Worm (Caenorhabditis elegans): ENCODE data around the gene his-37.

DNA sequence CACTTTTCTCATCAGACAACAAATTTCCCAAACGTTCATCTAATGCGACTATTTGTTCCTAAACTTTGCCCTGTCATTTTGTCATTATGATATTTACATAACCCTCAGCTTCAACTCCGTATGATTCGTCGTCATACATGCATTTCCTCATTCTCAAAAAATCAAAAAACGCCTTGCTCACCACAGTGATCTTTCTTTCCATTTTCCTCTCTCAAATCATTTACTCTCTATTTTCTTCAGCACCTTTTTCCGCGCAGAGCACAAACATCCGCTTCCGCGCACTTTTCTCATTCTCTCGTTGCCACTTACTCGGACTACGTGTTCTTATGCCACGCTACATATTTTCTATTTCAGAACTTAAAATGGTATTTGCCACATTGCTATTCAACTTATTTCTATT, 30.1 kb downstream of the his-37 start, which contains the start of gene F25B3.2:
- TF ChIP-seq ama-1 (optimal IDR thresholded peaks at IDR 0.05) (no peak), ama-1 (GFP tag; optimal IDR thresholded peaks at IDR 0.05) (no peak), F49E8.2 (tag; optimal IDR thresholded peaks at IDR 0.05; ENCODE audit: insufficient read depth) (no peak), nfya-1 (tag; optimal IDR thresholded peaks at IDR 0.05; ENCODE audit: borderline replicate concordance, insufficient read depth) (no peak), pha-4 (tag; optimal IDR thresholded peaks at IDR 0.05) (no peak), ztf-3 (GFP tag; optimal IDR thresholded peaks at IDR 0.05) (no peak), dpl-1 (GFP tag; optimal IDR thresholded peaks at IDR 0.05) (no peak), akir-1 (GFP tag; optimal IDR thresholded peaks at IDR 0.05) (no peak), mel-28 (tag; optimal IDR thresholded peaks at IDR 0.05; ENCODE audit: borderline replicate concordance) (no peak), xnd-1 (tag; optimal IDR thresholded peaks at IDR 0.05) (no peak), repo-1 (tag; optimal IDR thresholded peaks at IDR 0.05) (no peak), somi-1 (GFP tag; optimal IDR thresholded peaks at IDR 0.05) (no peak), chd-7 (tag; optimal IDR thresholded peaks at IDR 0.05) (no peak), ekl-4 (GFP tag; IDR thresholded peaks at IDR 0.05) (no peak)

All from whole organism, young adult.